Fruit fly (Drosophila melanogaster) whole organism, embryonic: Measurements from ENCODE around the gene CG34026.

ENCODE experiments used
- Abd-B ChIP-seq: fragments of 200-800 bp; sonication (Bioruptor generic); optimal IDR thresholded peaks from 2 replicates; lab custom pipeline; 2018; ENCODE audit warnings: missing biosample characterization, mild to moderate bottlenecking, missing genetic modification characterization, moderate library complexity
- B-H2 ChIP-seq: fragments of 200-800 bp; sonication (Bioruptor generic); optimal IDR thresholded peaks from 2 replicates; lab custom pipeline; 2018; ENCODE audit warnings: missing biosample characterization, mild to moderate bottlenecking, missing genetic modification characterization
- CG10147 ChIP-seq: fragments of 200-800 bp; sonication (Bioruptor generic); optimal IDR thresholded peaks from 2 replicates; lab custom pipeline; 2019; ENCODE audit warnings: missing biosample characterization, mild to moderate bottlenecking, missing genetic modification characterization, moderate library complexity
- CG10462 ChIP-seq: fragments of 200-800 bp; sonication (Bioruptor generic); optimal IDR thresholded peaks from 2 replicates; lab custom pipeline; 2016; ENCODE audit warnings: missing biosample characterization, missing genetic modification characterization
- CG11695 ChIP-seq: fragments of 200-800 bp; sonication (Bioruptor generic); IDR thresholded peaks from 3 replicates; pipeline ENCODE4 v1.3.6; 2022; ENCODE audit warnings: missing biosample characterization, missing genetic modification characterization
- CG11723 ChIP-seq: fragments of 200-800 bp; sonication (Bioruptor generic); optimal IDR thresholded peaks from 2 replicates; lab custom pipeline; 2017; ENCODE audit warnings: missing biosample characterization, mild to moderate bottlenecking, missing genetic modification characterization
- CG12391 ChIP-seq: fragments of 200-800 bp; sonication (Bioruptor generic); optimal IDR thresholded peaks from 3 replicates; lab custom pipeline; 2018; ENCODE audit warnings: missing biosample characterization, mild to moderate bottlenecking, missing genetic modification characterization, moderate library complexity
- CG12659 ChIP-seq: fragments of 200-800 bp; sonication (Bioruptor generic); optimal IDR thresholded peaks from 3 replicates; lab custom pipeline; 2017; ENCODE audit warnings: mild to moderate bottlenecking, missing biosample characterization, missing genetic modification reagents, missing genetic modification characterization
- CG13296 ChIP-seq: fragments of 200-800 bp; sonication (Bioruptor generic); optimal IDR thresholded peaks from 3 replicates; lab custom pipeline; 2018; ENCODE audit warnings: missing biosample characterization, mild to moderate bottlenecking, missing genetic modification characterization
- CG13424 ChIP-seq: fragments of 200-800 bp; sonication (Bioruptor generic); optimal IDR thresholded peaks from 2 replicates; lab custom pipeline; 2019; ENCODE audit warnings: missing biosample characterization, mild to moderate bottlenecking, missing genetic modification characterization, moderate library complexity
- CG14050 ChIP-seq: fragments of 200-800 bp; sonication (Bioruptor generic); IDR thresholded peaks from 3 replicates; pipeline ENCODE4 v1.3.6; 2022; ENCODE audit warnings: missing biosample characterization, missing genetic modification characterization
- CG15514 ChIP-seq: fragments of 200-800 bp; sonication (Bioruptor generic); optimal IDR thresholded peaks from 3 replicates; lab custom pipeline; 2017; ENCODE audit warnings: missing biosample characterization, missing genetic modification characterization, mild to moderate bottlenecking, moderate library complexity, missing genetic modification reagents
- CG1602 ChIP-seq: fragments of 200-800 bp; sonication (Bioruptor generic); optimal IDR thresholded peaks from 3 replicates; lab custom pipeline; 2016; ENCODE audit warnings: missing biosample characterization, missing genetic modification characterization
- CG16813 ChIP-seq: fragments of 200-800 bp; sonication (Bioruptor generic); IDR thresholded peaks from 3 replicates; pipeline ENCODE4 v1.3.6; 2022; ENCODE audit warnings: missing biosample characterization, missing genetic modification characterization; ENCODE audit not compliant: partially characterized antibody
- CG17359 ChIP-seq: fragments of 200-800 bp; sonication (Bioruptor generic); optimal IDR thresholded peaks from 3 replicates; lab custom pipeline; 2018; ENCODE audit warnings: missing biosample characterization, mild to moderate bottlenecking, missing genetic modification characterization, moderate library complexity
- CG2199 ChIP-seq: fragments of 200-800 bp; sonication (Bioruptor generic); IDR thresholded peaks from 3 replicates; pipeline ENCODE4 v1.3.6; 2022; ENCODE audit warnings: missing biosample characterization, missing genetic modification characterization
- CG3281 ChIP-seq: fragments of 200-800 bp; sonication (Bioruptor generic); optimal IDR thresholded peaks from 3 replicates; lab custom pipeline; 2017; ENCODE audit warnings: missing biosample characterization, mild to moderate bottlenecking, missing genetic modification characterization
- CG4424 ChIP-seq: fragments of 200-800 bp; sonication (Bioruptor generic); optimal IDR thresholded peaks from 3 replicates; lab custom pipeline; 2016; ENCODE audit warnings: missing biosample characterization, missing genetic modification characterization
- CG7556 ChIP-seq: fragments of 200-800 bp; sonication (Bioruptor generic); optimal IDR thresholded peaks from 2 replicates; lab custom pipeline; 2017; ENCODE audit warnings: missing biosample characterization, mild to moderate bottlenecking, missing genetic modification characterization
- CG8924 ChIP-seq: fragments of 200-800 bp; optimal IDR thresholded peaks from 3 replicates; lab custom pipeline; 2019; ENCODE audit warnings: missing biosample characterization, mild to moderate bottlenecking, missing genetic modification characterization, moderate library complexity
- CG9437 ChIP-seq: fragments of 200-800 bp; sonication (Bioruptor generic); optimal IDR thresholded peaks from 2 replicates; lab custom pipeline; 2018; ENCODE audit warnings: missing biosample characterization, mild to moderate bottlenecking, missing genetic modification characterization
- CG9727 ChIP-seq: fragments of 200-800 bp; sonication (Bioruptor generic); optimal IDR thresholded peaks from 3 replicates; lab custom pipeline; 2017; ENCODE audit warnings: missing biosample characterization, mild to moderate bottlenecking, missing genetic modification characterization
- CG9932 ChIP-seq: fragments of 200-800 bp; sonication (Bioruptor generic); IDR thresholded peaks from 2 replicates; pipeline ENCODE4 v1.3.6; 2022; ENCODE audit warnings: missing biosample characterization, missing genetic modification characterization
- Dbx ChIP-seq: fragments of 200-800 bp; sonication (Bioruptor generic); IDR thresholded peaks from 3 replicates; pipeline ENCODE4 v1.3.6; 2022; ENCODE audit warnings: missing biosample characterization, missing genetic modification characterization
- Fer1 ChIP-seq: fragments of 200-800 bp; sonication (Bioruptor generic); optimal IDR thresholded peaks from 2 replicates; lab custom pipeline; 2017; ENCODE audit warnings: missing biosample characterization, mild to moderate bottlenecking, missing genetic modification characterization
- Fer3 ChIP-seq: fragments of 200-800 bp; sonication (Bioruptor generic); optimal IDR thresholded peaks from 2 replicates; lab custom pipeline; 2018; ENCODE audit warnings: missing biosample characterization, mild to moderate bottlenecking, missing genetic modification characterization, moderate library complexity
- Hr51 ChIP-seq, 2 experiments: fragments of 200-800 bp; sonication (Bioruptor generic); optimal IDR thresholded peaks; 2 replicates in 1 of 2; 3 replicates in 1 of 2; lab custom pipeline; 2016 to 2018; ENCODE audit warnings: missing biosample characterization in 2 of 2, missing genetic modification characterization in 2 of 2, mild to moderate bottlenecking in 1 of 2, moderate library complexity in 1 of 2
- Lpt ChIP-seq: fragments of >200 bp; optimal IDR thresholded peaks from 2 replicates; lab custom pipeline; 2018; ENCODE audit warnings: missing biosample characterization, missing genetic modification characterization
- Nf-YC ChIP-seq: fragments of 200-800 bp; optimal IDR thresholded peaks from 3 replicates; lab custom pipeline; 2019; ENCODE audit warnings: missing biosample characterization, mild to moderate bottlenecking, missing genetic modification characterization, moderate library complexity
- Opbp ChIP-seq: fragments of 200-800 bp; sonication (Bioruptor generic); IDR thresholded peaks from 3 replicates; pipeline ENCODE4 v1.3.6; 2022; ENCODE audit warnings: missing biosample characterization, missing genetic modification characterization; ENCODE audit not compliant: partially characterized antibody
- Ptx1 ChIP-seq: fragments of 200-800 bp; sonication (Bioruptor generic); IDR thresholded peaks from 2 replicates; pipeline ENCODE4 v1.3.6; 2022; ENCODE audit warnings: missing biosample characterization, missing genetic modification characterization
- Rfx ChIP-seq: fragments of 200-800 bp; sonication (Bioruptor generic); IDR thresholded peaks from 2 replicates; pipeline ENCODE4 v1.3.6; 2022; ENCODE audit warnings: missing biosample characterization, missing genetic modification characterization
- Sox100B ChIP-seq: fragments of 200-800 bp; sonication (Bioruptor generic); optimal IDR thresholded peaks from 3 replicates; lab custom pipeline; 2018; ENCODE audit warnings: missing biosample characterization, mild to moderate bottlenecking, missing genetic modification characterization
- Sry-β ChIP-seq: fragments of 200-800 bp; sonication (Bioruptor generic); optimal IDR thresholded peaks from 2 replicates; lab custom pipeline; 2018; ENCODE audit warnings: missing biosample characterization, mild to moderate bottlenecking, missing genetic modification characterization, moderate library complexity
- TFAM ChIP-seq: fragments of 200-800 bp; sonication (Bioruptor generic); optimal IDR thresholded peaks from 2 replicates; lab custom pipeline; 2017; ENCODE audit warnings: missing biosample characterization, missing genetic modification characterization, inconsistent platforms
- Usf ChIP-seq: fragments of 200-800 bp; sonication (Bioruptor generic); optimal IDR thresholded peaks from 2 replicates; lab custom pipeline; 2017; ENCODE audit warnings: missing genotype, missing biosample characterization, missing genetic modification characterization
- YL-1 ChIP-seq: fragments of 200-800 bp; sonication (Bioruptor generic); optimal IDR thresholded peaks from 3 replicates; lab custom pipeline; 2017; ENCODE audit warnings: missing biosample characterization, mild to moderate bottlenecking, missing genetic modification characterization
- ara ChIP-seq: fragments of 200-800 bp; sonication (Bioruptor generic); IDR thresholded peaks from 2 replicates; pipeline ENCODE4 v1.3.6; 2022; ENCODE audit warnings: missing biosample characterization, missing genetic modification characterization
- caup ChIP-seq: fragments of 200-800 bp; sonication (Bioruptor generic); optimal IDR thresholded peaks from 3 replicates; lab custom pipeline; 2017; ENCODE audit warnings: missing biosample characterization, mild to moderate bottlenecking, missing genetic modification characterization, moderate library complexity; ENCODE audit not compliant: severe bottlenecking
- chinmo ChIP-seq: fragments of 200-800 bp; sonication (Bioruptor generic); IDR thresholded peaks from 4 replicates; pipeline ENCODE4 v1.3.6; 2022; ENCODE audit warnings: missing biosample characterization, missing genetic modification characterization; ENCODE audit not compliant: partially characterized antibody
- cwo ChIP-seq: fragments of 200-800 bp; sonication (Bioruptor generic); optimal IDR thresholded peaks from 3 replicates; lab custom pipeline; 2017; ENCODE audit warnings: missing biosample characterization, missing genetic modification characterization, mild to moderate bottlenecking, moderate library complexity, missing genetic modification reagents
- dan ChIP-seq: fragments of 200-800 bp; sonication (Bioruptor generic); IDR thresholded peaks from 2 replicates; pipeline ENCODE4 v1.3.6; 2022; ENCODE audit warnings: missing biosample characterization, missing genetic modification characterization
- dmrt99B ChIP-seq: fragments of 200-800 bp; sonication (Bioruptor generic); optimal IDR thresholded peaks from 2 replicates; lab custom pipeline; 2018; ENCODE audit warnings: missing biosample characterization, mild to moderate bottlenecking, missing genetic modification characterization, moderate library complexity
- inv ChIP-seq: fragments of 200-800 bp; sonication (Bioruptor generic); IDR thresholded peaks from 2 replicates; pipeline ENCODE4 v1.3.6; 2022; ENCODE audit warnings: missing biosample characterization, missing genetic modification characterization; ENCODE audit not compliant: partially characterized antibody
- klu ChIP-seq: fragments of 200-800 bp; sonication (Bioruptor generic); IDR thresholded peaks from 2 replicates; pipeline ENCODE4 v1.3.6; 2022; ENCODE audit warnings: missing biosample characterization, missing genetic modification characterization
- lilli ChIP-seq: fragments of 200-800 bp; sonication (Bioruptor generic); optimal IDR thresholded peaks from 3 replicates; lab custom pipeline; 2016; ENCODE audit warnings: missing biosample characterization, missing genetic modification characterization
- row ChIP-seq: fragments of 200-800 bp; sonication (Bioruptor generic); IDR thresholded peaks from 3 replicates; pipeline ENCODE4 v1.3.6; 2022; ENCODE audit warnings: missing biosample characterization, missing genetic modification characterization
- slbo ChIP-seq: fragments of 200-800 bp; sonication (Bioruptor generic); IDR thresholded peaks from 2 replicates; pipeline ENCODE4 v1.3.6; 2022; ENCODE audit warnings: missing biosample characterization, missing genetic modification characterization
- tin ChIP-seq: fragments of 200-800 bp; sonication (Bioruptor generic); optimal IDR thresholded peaks from 3 replicates; lab custom pipeline; 2016; ENCODE audit warnings: missing biosample characterization, missing genetic modification characterization
- trem ChIP-seq: fragments of 200-800 bp; optimal IDR thresholded peaks from 3 replicates; lab custom pipeline; 2019; ENCODE audit warnings: missing biosample characterization, mild to moderate bottlenecking, missing genetic modification characterization, moderate library complexity

The CG34026 gene

dm6 chrX:9520175-9520574 is 13.4 kb upstream of the CG34026 start (continued):
- TF ChIP-seq B-H2 (GFP tag; lab: Kevin White, UChicago) (no peak), Ptx1 (GFP tag; lab: Robert Waterston, UW) (peak; percentile 26; the same call in 1 of the 2 replicates), lilli (peak; percentile 0), inv (GFP tag; lab: Robert Waterston, UW) (no peak), CG7556 (GFP tag; lab: Kevin White, UChicago) (peak; percentile 59), Usf (no peak), Lpt (GFP tag; lab: Kevin White, UChicago) (no peak), tin (GFP tag; lab: Kevin White, UChicago) (no peak), CG15514 (GFP tag; lab: Kevin White, UChicago) (peak; percentile 31), CG11723 (no peak), CG9932 (GFP tag; lab: Robert Waterston, UW) (no peak), Dbx (GFP tag; lab: Robert Waterston, UW) (peak; percentile 56; the same call in 2 of the 3 replicates), row (GFP tag; lab: Robert Waterston, UW) (peak; percentile 63), CG2199 (GFP tag; lab: Robert Waterston, UW) (no peak), klu (no peak), CG10462 (GFP tag; lab: Kevin White, UChicago) (no peak), CG8924 (tag; lab: Kevin White, UChicago) (peak; percentile 25), CG11695 (no peak), CG14050 (GFP tag; lab: Robert Waterston, UW) (no peak), Sox100B (GFP tag; lab: Kevin White, UChicago) (peak; percentile 6), Hr51 (GFP tag; optimal IDR thresholded peaks at IDR 0.05; lab: Kevin White, UChicago) (peak in 1 of 2 experiments; percentile 44), caup (GFP tag; lab: Kevin White, UChicago) (peak; percentile 11), Rfx (GFP tag; lab: Robert Waterston, UW) (0 out of 2 replicates have a peak, but pooled peaks have one; percentile 26), YL-1 (GFP tag; lab: Kevin White, UChicago) (no peak), CG13424 (peak; percentile 52), CG12391 (tag; lab: Kevin White, UChicago) (peak; percentile 11), Sry-β (no peak), Fer1 (GFP tag; lab: Kevin White, UChicago) (peak; percentile 68), trem (no peak), CG17359 (tag; lab: Kevin White, UChicago) (peak; percentile 26), Opbp (no peak), Abd-B (GFP tag; lab: Kevin White, UChicago) (no peak), CG12659 (peak; percentile 17), cwo (GFP tag; lab: Kevin White, UChicago) (peak; percentile 13), CG9727 (GFP tag; lab: Kevin White, UChicago) (peak; percentile 6), ara (no peak), CG10147 (GFP tag; lab: Kevin White, UChicago) (peak; percentile 10), CG3281 (GFP tag; lab: Kevin White, UChicago) (peak; percentile 18), dan (GFP tag; lab: Robert Waterston, UW) (no peak), CG1602 (GFP tag; lab: Kevin White, UChicago) (no peak), CG16813 (GFP tag; lab: Robert Waterston, UW) (no peak), dmrt99B (tag; lab: Kevin White, UChicago) (peak; percentile 58), Nf-YC (tag; lab: Kevin White, UChicago) (peak; percentile 8), TFAM (no peak), chinmo (GFP tag; lab: Robert Waterston, UW) (no peak), CG4424 (GFP tag; lab: Kevin White, UChicago) (no peak), CG9437 (GFP tag; lab: Kevin White, UChicago) (no peak), CG13296 (GFP tag; lab: Kevin White, UChicago) (peak; percentile 47), Fer3 (peak; percentile 29), slbo (peak; percentile 38; the same call in 1 of the 2 replicates)
